Fruit fly (Drosophila melanogaster) whole organism, embryonic: ENCODE results near the gene ND-PDSW.
A peak's percentile ranks its signal among the peaks of the same experiment; 100 is the strongest.

Source experiments
- CG10654 ChIP-seq: fragments of 200-800 bp; sonication (Bioruptor generic); optimal IDR thresholded peaks from 2 replicates; lab custom pipeline; 2016; ENCODE audit warnings: missing biosample characterization, missing genetic modification characterization
- CG12769 ChIP-seq: fragments of 200-800 bp; sonication (Bioruptor generic); optimal IDR thresholded peaks from 2 replicates; lab custom pipeline; 2019; ENCODE audit warnings: missing biosample characterization, mild to moderate bottlenecking, missing genetic modification characterization, moderate library complexity
- CG13287 ChIP-seq: fragments of 200-800 bp; sonication (Bioruptor generic); IDR thresholded peaks from 2 replicates; pipeline ENCODE4 v1.3.6; 2022; ENCODE audit warnings: missing biosample characterization, missing genetic modification characterization; ENCODE audit not compliant: partially characterized antibody
- CG14710 ChIP-seq: fragments of 200-800 bp; sonication (Bioruptor generic); optimal IDR thresholded peaks from 3 replicates; lab custom pipeline; 2019; ENCODE audit warnings: missing biosample characterization, mild to moderate bottlenecking, missing genetic modification characterization, moderate library complexity
- CG14965 ChIP-seq: fragments of 200-800 bp; sonication (Bioruptor generic); optimal IDR thresholded peaks from 2 replicates; lab custom pipeline; 2016; ENCODE audit warnings: missing biosample characterization, missing genetic modification characterization, borderline replicate concordance
- CG15514 ChIP-seq: fragments of 200-800 bp; sonication (Bioruptor generic); optimal IDR thresholded peaks from 3 replicates; lab custom pipeline; 2017; ENCODE audit warnings: missing biosample characterization, missing genetic modification characterization, mild to moderate bottlenecking, moderate library complexity, missing genetic modification reagents
- CG1603 ChIP-seq: fragments of 200-800 bp; sonication (Bioruptor generic); optimal IDR thresholded peaks from 2 replicates; lab custom pipeline; 2019; ENCODE audit warnings: missing biosample characterization, mild to moderate bottlenecking, missing genetic modification characterization, moderate library complexity
- CG16779 ChIP-seq: fragments of 200-800 bp; sonication (Bioruptor generic); IDR thresholded peaks from 2 replicates; pipeline ENCODE4 v1.3.6; 2022; ENCODE audit warnings: missing biosample characterization, missing genetic modification characterization
- CG30020 ChIP-seq: fragments of 200-800 bp; optimal IDR thresholded peaks from 2 replicates; lab custom pipeline; 2019; ENCODE audit warnings: missing biosample characterization, mild to moderate bottlenecking, missing genetic modification characterization, moderate library complexity
- CG31365 ChIP-seq: fragments of 200-800 bp; sonication (Bioruptor generic); optimal IDR thresholded peaks from 2 replicates; lab custom pipeline; 2018; ENCODE audit warnings: missing biosample characterization, mild to moderate bottlenecking, missing genetic modification characterization
- CG4707 ChIP-seq: fragments of 200-800 bp; sonication (Bioruptor generic); optimal IDR thresholded peaks from 2 replicates; lab custom pipeline; 2018; ENCODE audit warnings: missing biosample characterization, mild to moderate bottlenecking, missing genetic modification characterization, moderate library complexity
- CG6175 ChIP-seq: fragments of 200-800 bp; sonication (Bioruptor generic); IDR thresholded peaks from 3 replicates; pipeline ENCODE4 v1.3.6; 2022; ENCODE audit warnings: missing biosample characterization, missing genetic modification characterization
- CG6683 ChIP-seq: fragments of 200-800 bp; sonication (Bioruptor generic); optimal IDR thresholded peaks from 2 replicates; lab custom pipeline; 2017; ENCODE audit warnings: missing biosample characterization, mild to moderate bottlenecking, missing genetic modification characterization, missing genetic modification reagents
- CG6854 ChIP-seq: fragments of 200-800 bp; sonication (Bioruptor generic); optimal IDR thresholded peaks from 3 replicates; lab custom pipeline; 2017; ENCODE audit warnings: missing biosample characterization, mild to moderate bottlenecking, missing genetic modification characterization
- Camta ChIP-seq: fragments of 200-800 bp; sonication (Bioruptor generic); optimal IDR thresholded peaks from 2 replicates; lab custom pipeline; 2016; ENCODE audit warnings: missing biosample characterization, missing genetic modification characterization
- CrebB ChIP-seq: fragments of 200-800 bp; sonication (Bioruptor generic); optimal IDR thresholded peaks from 3 replicates; lab custom pipeline; 2018; ENCODE audit warnings: missing biosample characterization, mild to moderate bottlenecking, missing genetic modification characterization
- Dad ChIP-seq: fragments of 200-800 bp; sonication (Bioruptor generic); optimal IDR thresholded peaks from 3 replicates; lab custom pipeline; 2016; ENCODE audit warnings: missing biosample characterization, missing genetic modification characterization
- E2f2 ChIP-seq: fragments of 200-800 bp; sonication (Bioruptor generic); IDR thresholded peaks from 2 replicates; pipeline ENCODE4 v1.3.6; 2022; ENCODE audit warnings: missing biosample characterization, missing genetic modification characterization
- Eip74EF ChIP-seq, 2 experiments: fragments of 200-800 bp in 1 of 2; fragments of >200 bp in 1 of 2; sonication (Bioruptor generic) in 1 of 2; optimal IDR thresholded peaks; 2 replicates each; lab custom pipeline; 2017 to 2019; ENCODE audit warnings: missing biosample characterization in 2 of 2, missing genetic modification characterization in 2 of 2, mild to moderate bottlenecking in 1 of 2, moderate library complexity in 1 of 2
- Ets65A ChIP-seq: fragments of 200-800 bp; sonication (Bioruptor generic); peaks from one replicate; lab custom pipeline; 2016; ENCODE audit warnings: missing biosample characterization, missing genetic modification characterization
- Fer3 ChIP-seq: fragments of 200-800 bp; sonication (Bioruptor generic); optimal IDR thresholded peaks from 2 replicates; lab custom pipeline; 2018; ENCODE audit warnings: missing biosample characterization, mild to moderate bottlenecking, missing genetic modification characterization, moderate library complexity
- HLHmδ ChIP-seq: fragments of 200-800 bp; sonication (Bioruptor generic); optimal IDR thresholded peaks from 2 replicates; lab custom pipeline; 2018; ENCODE audit warnings: missing biosample characterization, mild to moderate bottlenecking, missing genetic modification characterization, moderate library complexity
- Hr78 ChIP-seq, 2 experiments: fragments of 200-800 bp in 1 of 2; fragments of >200 bp in 1 of 2; sonication (Bioruptor generic) in 1 of 2; optimal IDR thresholded peaks; 2 replicates each; lab custom pipeline; 2017 to 2019; ENCODE audit warnings: missing biosample characterization in 2 of 2, missing genetic modification characterization in 2 of 2, mild to moderate bottlenecking in 1 of 2, moderate library complexity in 1 of 2
- Lhr ChIP-seq: fragments of 200-800 bp; sonication (Bioruptor generic); optimal IDR thresholded peaks from 3 replicates; lab custom pipeline; 2017; ENCODE audit warnings: mild to moderate bottlenecking, missing biosample characterization, missing genetic modification reagents, missing genetic modification characterization
- Lpt ChIP-seq: fragments of >200 bp; optimal IDR thresholded peaks from 2 replicates; lab custom pipeline; 2018; ENCODE audit warnings: missing biosample characterization, missing genetic modification characterization
- MBD-R2 ChIP-seq: fragments of 200-800 bp; sonication (Bioruptor generic); IDR thresholded peaks from 2 replicates; pipeline ENCODE4 v1.3.6; 2022; ENCODE audit warnings: missing biosample characterization, missing genetic modification characterization
- NC2β ChIP-seq: fragments of 200-800 bp; sonication (Bioruptor generic); optimal IDR thresholded peaks from 2 replicates; lab custom pipeline; 2016; ENCODE audit warnings: missing biosample characterization, missing genetic modification characterization
- NFAT ChIP-seq: fragments of 200-800 bp; sonication (Bioruptor generic); IDR thresholded peaks from 2 replicates; pipeline ENCODE4 v1.3.6; 2022; ENCODE audit warnings: missing biosample characterization, missing genetic modification characterization
- Opbp ChIP-seq: fragments of 200-800 bp; sonication (Bioruptor generic); IDR thresholded peaks from 3 replicates; pipeline ENCODE4 v1.3.6; 2022; ENCODE audit warnings: missing biosample characterization, missing genetic modification characterization; ENCODE audit not compliant: partially characterized antibody
- Pdp1 ChIP-seq, 2 experiments: fragments of 200-800 bp; sonication (Bioruptor generic); optimal IDR thresholded peaks; 3 replicates each; lab custom pipeline; 2016; ENCODE audit warnings: missing biosample characterization in 2 of 2, missing genetic modification characterization in 2 of 2, mild to moderate bottlenecking in 1 of 2, moderate library complexity in 1 of 2
- YL-1 ChIP-seq: fragments of 200-800 bp; sonication (Bioruptor generic); optimal IDR thresholded peaks from 3 replicates; lab custom pipeline; 2017; ENCODE audit warnings: missing biosample characterization, mild to moderate bottlenecking, missing genetic modification characterization
- dm ChIP-seq: fragments of 200-800 bp; sonication (Bioruptor generic); optimal IDR thresholded peaks from 3 replicates; lab custom pipeline; 2016; ENCODE audit warnings: missing biosample characterization, missing genetic modification characterization
- ewg ChIP-seq: fragments of 200-800 bp; sonication (Bioruptor generic); optimal IDR thresholded peaks from 3 replicates; lab custom pipeline; 2017; ENCODE audit warnings: mild to moderate bottlenecking, missing biosample characterization, missing genetic modification reagents, missing genetic modification characterization
- fu2 ChIP-seq: fragments of 200-800 bp; sonication (Bioruptor generic); optimal IDR thresholded peaks from 2 replicates; lab custom pipeline; 2016; ENCODE audit warnings: missing biosample characterization, missing genetic modification characterization
- gsb-n ChIP-seq: fragments of 200-800 bp; sonication (Bioruptor generic); optimal IDR thresholded peaks from 3 replicates; lab custom pipeline; 2018; ENCODE audit warnings: missing biosample characterization, mild to moderate bottlenecking, missing genetic modification characterization
- gt ChIP-seq: fragments of 200-800 bp; sonication (Bioruptor generic); IDR thresholded peaks from 2 replicates; pipeline ENCODE4 v1.3.6; 2022; ENCODE audit warnings: missing biosample characterization, missing genetic modification characterization
- h ChIP-seq: fragments of >200 bp; optimal IDR thresholded peaks from 2 replicates; lab custom pipeline; 2017
- hbn ChIP-seq: fragments of 200-800 bp; sonication (Bioruptor generic); IDR thresholded peaks from 2 replicates; pipeline ENCODE4 v1.3.6; 2022; ENCODE audit warnings: missing biosample characterization, missing genetic modification characterization; ENCODE audit not compliant: partially characterized antibody
- hkb ChIP-seq, 2 experiments: fragments of 200-800 bp in 1 of 2; fragments of >200 bp in 1 of 2; sonication (Bioruptor generic) in 1 of 2; IDR thresholded peaks in 1 of 2; optimal IDR thresholded peaks in 1 of 2; 2 replicates each; pipeline versions ENCODE4 v1.3.6 to Lab custom; 2017 to 2022; ENCODE audit warnings: missing biosample characterization in 1 of 2, missing genetic modification characterization in 1 of 2
- jigr1 ChIP-seq: fragments of 200-800 bp; sonication (Bioruptor generic); IDR thresholded peaks from 3 replicates; pipeline ENCODE4 v1.3.6; 2022; ENCODE audit warnings: missing biosample characterization, missing genetic modification characterization
- jing ChIP-seq: fragments of 200-800 bp; sonication (Bioruptor generic); optimal IDR thresholded peaks from 2 replicates; lab custom pipeline; 2018; ENCODE audit warnings: missing biosample characterization, mild to moderate bottlenecking, missing genetic modification characterization
- pb ChIP-seq: fragments of 200-800 bp; sonication (Bioruptor generic); optimal IDR thresholded peaks from 3 replicates; lab custom pipeline; 2016; ENCODE audit warnings: missing biosample characterization, missing genetic modification characterization
- pros ChIP-seq: fragments of 200-800 bp; sonication (Bioruptor generic); optimal IDR thresholded peaks from 3 replicates; lab custom pipeline; 2019; ENCODE audit warnings: missing biosample characterization, mild to moderate bottlenecking, missing genetic modification characterization, moderate library complexity
- ranshi ChIP-seq: fragments of 200-800 bp; sonication (Bioruptor generic); IDR thresholded peaks from 2 replicates; pipeline ENCODE4 v1.3.6; 2022; ENCODE audit warnings: missing biosample characterization, missing genetic modification characterization
- rib ChIP-seq: fragments of 200-800 bp; sonication (Bioruptor generic); IDR thresholded peaks from 2 replicates; pipeline ENCODE4 v1.3.6; 2022; ENCODE audit warnings: missing biosample characterization, missing genetic modification characterization
- run ChIP-seq: fragments of 200-800 bp; sonication (Bioruptor generic); optimal IDR thresholded peaks from 3 replicates; lab custom pipeline; 2018; ENCODE audit warnings: missing biosample characterization, mild to moderate bottlenecking, missing genetic modification characterization
- sqz ChIP-seq: fragments of 200-800 bp; sonication (Bioruptor generic); optimal IDR thresholded peaks from 3 replicates; lab custom pipeline; 2018; ENCODE audit warnings: missing biosample characterization, mild to moderate bottlenecking, missing genetic modification characterization
- tup ChIP-seq: fragments of 200-800 bp; sonication (Bioruptor generic); optimal IDR thresholded peaks from 2 replicates; lab custom pipeline; 2016; ENCODE audit warnings: missing biosample characterization, mild to moderate bottlenecking, missing genetic modification characterization, moderate library complexity

Gene ND-PDSW

DNA sequence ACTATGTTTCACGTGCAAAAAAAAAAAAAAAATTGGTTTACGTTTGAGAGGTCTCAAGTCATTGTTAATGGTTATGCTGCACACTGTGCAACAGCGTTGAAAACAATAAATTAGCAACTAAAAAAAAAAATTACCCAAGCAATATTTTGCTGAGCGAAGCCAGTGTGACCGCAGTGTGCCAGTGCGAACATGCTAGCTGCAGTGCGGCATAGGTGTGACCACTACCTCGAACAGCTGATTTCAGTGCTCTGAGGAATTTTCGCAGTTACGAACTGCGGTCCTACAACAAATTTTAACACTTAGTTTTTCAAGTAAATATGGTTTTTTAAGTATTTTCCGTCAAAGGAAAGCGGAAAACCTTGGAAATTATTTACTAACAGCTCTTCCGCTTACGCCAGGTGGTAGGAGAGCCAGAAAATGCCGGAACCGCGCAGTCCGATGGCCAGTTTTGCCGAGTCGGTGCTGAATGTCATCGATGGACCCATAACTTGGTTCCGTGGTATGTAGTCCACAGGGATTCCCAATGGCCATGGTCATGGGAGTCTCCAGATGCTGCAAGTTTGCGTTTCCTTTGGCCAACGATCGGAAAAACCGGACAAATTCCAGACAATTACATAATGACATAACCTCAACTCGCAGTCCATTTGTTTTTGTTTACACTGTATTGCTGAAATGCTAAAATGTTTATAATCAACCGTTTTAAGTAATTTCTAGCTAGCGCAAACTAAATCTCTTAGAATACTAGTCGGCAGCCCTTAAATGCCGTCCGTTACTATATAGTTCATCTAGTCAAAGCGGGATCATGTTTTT is at the start of gene ND-PDSW, which contains the start of gene msl-2 (continued):
- no peak for TF ChIP-seq CG1603
- peak; percentile 85 for TF ChIP-seq YL-1 (GFP tag; lab: Kevin White, UChicago)
- no peak for TF ChIP-seq CG6854 (GFP tag; lab: Kevin White, UChicago)
- TF ChIP-seq Ets65A (GFP tag; lab: Kevin White, UChicago), result peak; percentile 12
- peak; percentile 31; the same call in 1 of the 2 replicates for TF ChIP-seq CG13287 (GFP tag; lab: Robert Waterston, UW)
- no peak for TF ChIP-seq fu2 (GFP tag; lab: Kevin White, UChicago)
- no peak for TF ChIP-seq run (tag; lab: Kevin White, UChicago)
- no peak for TF ChIP-seq Camta (GFP tag; lab: Kevin White, UChicago)
- TF ChIP-seq jing (GFP tag; lab: Kevin White, UChicago), result no peak
- no peak for TF ChIP-seq Eip74EF (GFP tag; optimal IDR thresholded peaks at IDR 0.05; lab: Kevin White, UChicago)
- no peak for TF ChIP-seq CG6175 (GFP tag; lab: Robert Waterston, UW)
- TF ChIP-seq gsb-n (tag; lab: Kevin White, UChicago), result no peak
- TF ChIP-seq ranshi (GFP tag; lab: Robert Waterston, UW), result no peak
- no peak for TF ChIP-seq h (lab: Kevin White, UChicago)
- no peak for TF ChIP-seq pb (GFP tag; lab: Kevin White, UChicago)
- TF ChIP-seq CG6683 (GFP tag; lab: Kevin White, UChicago), result no peak
- no peak for TF ChIP-seq Hr78 (GFP tag; optimal IDR thresholded peaks at IDR 0.05; lab: Kevin White, UChicago)
- no peak for TF ChIP-seq tup (GFP tag; lab: Kevin White, UChicago)
- TF ChIP-seq pros (GFP tag; lab: Kevin White, UChicago), result no peak
- no peak for TF ChIP-seq CG30020 (tag; lab: Kevin White, UChicago)
- TF ChIP-seq Lpt (GFP tag; lab: Kevin White, UChicago), result no peak
- TF ChIP-seq hbn, result no peak
- no peak for TF ChIP-seq CG4707 (GFP tag; lab: Kevin White, UChicago)
- TF ChIP-seq ewg, result no peak
- TF ChIP-seq CG10654 (GFP tag; lab: Kevin White, UChicago), result no peak
- TF ChIP-seq MBD-R2 (GFP tag; lab: Robert Waterston, UW), result peak; percentile 89
- no peak for TF ChIP-seq NFAT (GFP tag; lab: Robert Waterston, UW)
- no peak for TF ChIP-seq NC2β
- no peak for TF ChIP-seq CrebB (tag; lab: Kevin White, UChicago)
- no peak for TF ChIP-seq gt
- peak; percentile 22 for TF ChIP-seq HLHmδ
- no peak for TF ChIP-seq rib (GFP tag; lab: Robert Waterston, UW)
- TF ChIP-seq CG16779 (GFP tag; lab: Robert Waterston, UW), result no peak
- peak; percentile 44 for TF ChIP-seq dm
- peak; percentile 64 for TF ChIP-seq hkb (optimal IDR thresholded peaks at IDR 0.05; lab: Kevin White, UChicago)
- TF ChIP-seq hkb (GFP tag; IDR thresholded peaks at IDR 0.05; lab: Robert Waterston, UW), result no peak
- TF ChIP-seq Opbp (GFP tag; lab: Robert Waterston, UW), result peak; percentile 45; the same call in 2 of the 3 replicates
- TF ChIP-seq CG15514, result peak; percentile 42
- TF ChIP-seq Pdp1 (GFP tag; optimal IDR thresholded peaks at IDR 0.05; lab: Kevin White, UChicago), result peak in 1 of 2 experiments; percentile 96
- no peak for TF ChIP-seq CG12769 (tag; lab: Kevin White, UChicago)
- no peak for TF ChIP-seq CG31365 (tag; lab: Kevin White, UChicago)
- TF ChIP-seq Lhr (GFP tag; lab: Kevin White, UChicago), result no peak
- no peak for TF ChIP-seq sqz
- no peak for TF ChIP-seq CG14965 (GFP tag; lab: Kevin White, UChicago)
- TF ChIP-seq Dad (GFP tag; lab: Kevin White, UChicago), result no peak
- no peak for TF ChIP-seq jigr1 (GFP tag; lab: Robert Waterston, UW)
- TF ChIP-seq CG14710 (tag; lab: Kevin White, UChicago), result peak; percentile 82
- TF ChIP-seq E2f2 (GFP tag; lab: Robert Waterston, UW), result 0 out of 2 replicates have a peak, but pooled peaks have one; percentile 8
- no peak for TF ChIP-seq Fer3 (tag; lab: Kevin White, UChicago)
